Worm (Caenorhabditis elegans): ENCODE data around the gene ceh-31.
"Not testable (repeated sequence)": the region's sequence is repeated elsewhere in the genome, so short reads cannot be mapped to it uniquely, and the experiment has no call there.

Gene ceh-31

DNA sequence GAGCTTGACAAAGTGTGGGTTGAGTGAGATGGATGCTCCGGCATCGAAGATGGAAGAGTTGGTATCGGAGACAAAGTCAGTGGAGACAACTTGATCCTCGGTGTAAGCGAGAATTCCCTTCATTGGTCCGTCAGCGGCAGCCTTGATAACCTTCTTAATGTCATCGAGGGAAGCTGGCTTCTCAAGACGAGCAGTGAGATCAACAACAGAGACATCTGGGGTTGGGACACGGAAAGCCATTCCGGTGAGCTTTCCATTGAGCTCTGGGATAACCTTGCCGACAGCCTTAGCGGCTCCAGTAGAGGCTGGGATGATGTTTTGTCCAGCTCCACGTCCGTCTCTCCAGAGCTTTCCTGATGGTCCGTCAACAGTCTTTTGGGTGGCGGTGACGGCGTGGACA is 42.1 kb upstream of the ceh-31 start:
- peak; percentile 32; the same call in 1 of the 2 replicates for TF ChIP-seq lim-7 (GFP tag; IDR thresholded peaks at IDR 0.05)
- TF ChIP-seq dmd-8 (GFP tag; IDR thresholded peaks at IDR 0.05), result peak; percentile 56; the same call in 1 of the 2 replicates
- TF ChIP-seq set-16 (GFP tag; IDR thresholded peaks at IDR 0.05), result peak; percentile 59
- 0 out of 2 replicates have a peak, but pooled peaks have one; percentile 33 for TF ChIP-seq php-3 (GFP tag; IDR thresholded peaks at IDR 0.05)
- TF ChIP-seq D1046.2 (GFP tag; IDR thresholded peaks at IDR 0.05), result 0 out of 2 replicates have a peak, but pooled peaks have one; percentile 45
- TF ChIP-seq mxl-2 (GFP tag; conservative IDR thresholded peaks at IDR 0.05), result 0 out of 2 replicates have a peak, but pooled peaks have one; percentile 13
- peak in 1 of 2 experiments; percentile 36 for TF ChIP-seq unc-62 (GFP tag; optimal IDR thresholded peaks at IDR 0.05 in 1 of 2)
- not testable (repeated sequence) for TF ChIP-seq unc-62 (tag; optimal IDR thresholded peaks at IDR 0.05)
- TF ChIP-seq zfp-3 (GFP tag; conservative IDR thresholded peaks at IDR 0.05), result 0 out of 2 replicates have a peak, but pooled peaks have one; percentile 14
- 0 out of 2 replicates have a peak, but pooled peaks have one; percentile 59 for TF ChIP-seq egl-43 (GFP tag; IDR thresholded peaks at IDR 0.05)

DNA sequence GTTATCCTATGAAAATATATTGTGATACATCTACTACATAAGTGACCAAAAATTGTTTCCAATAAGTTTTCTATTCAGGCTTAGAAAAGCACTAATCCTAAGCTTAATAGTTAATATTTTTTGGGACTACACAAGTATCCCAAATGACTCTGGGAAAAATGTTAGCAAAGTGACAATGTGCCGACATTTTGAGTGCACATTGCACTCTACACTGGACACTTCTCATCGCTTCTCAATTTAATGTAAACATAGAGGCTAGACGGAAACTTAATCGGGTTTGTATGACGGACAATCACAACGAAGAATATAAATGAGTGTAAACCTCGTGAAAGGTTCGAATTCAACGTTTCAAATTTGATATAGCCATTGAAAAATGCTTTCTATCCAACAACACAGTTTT is 41.5 kb upstream of the ceh-31 start:
- TF ChIP-seq mes-2 (tag; optimal IDR thresholded peaks at IDR 0.05; ENCODE audit: poor library complexity, severe bottlenecking), result peak; percentile 71
- peak; percentile 41 for TF ChIP-seq fos-1 (tag; optimal IDR thresholded peaks at IDR 0.05)
- TF ChIP-seq mep-1 (tag; optimal IDR thresholded peaks at IDR 0.05), result peak; percentile 82
- peak in 1 of 2 experiments; percentile 26 for TF ChIP-seq hif-1 (tag; optimal IDR thresholded peaks at IDR 0.05)
- peak in 1 of 2 experiments; percentile 83 for TF ChIP-seq daf-16 (GFP tag; optimal IDR thresholded peaks at IDR 0.05)
- peak; percentile 69 for TF ChIP-seq daf-16 (tag; optimal IDR thresholded peaks at IDR 0.05)
- no peak for TF ChIP-seq mxl-2 (GFP tag; conservative IDR thresholded peaks at IDR 0.05)
- TF ChIP-seq zfp-3 (GFP tag; conservative IDR thresholded peaks at IDR 0.05), result 0 out of 2 replicates have a peak, but pooled peaks have one; percentile 75
- TF ChIP-seq hlh-30 (tag; optimal IDR thresholded peaks at IDR 0.05; ENCODE audit: insufficient read depth), result peak; percentile 2
- peak; percentile 40 for TF ChIP-seq nhr-102 (tag; optimal IDR thresholded peaks at IDR 0.05)
- TF ChIP-seq F26F4.8 (GFP tag; conservative IDR thresholded peaks at IDR 0.05), result no peak
- no peak for TF ChIP-seq lin-15B (tag; optimal IDR thresholded peaks at IDR 0.05)
- peak; percentile 60 for TF ChIP-seq duxl-1 (tag; optimal IDR thresholded peaks at IDR 0.05; ENCODE audit: poor library complexity)
- 0 out of 2 replicates have a peak, but pooled peaks have one; percentile 12 for TF ChIP-seq ceh-20 (GFP tag; IDR thresholded peaks at IDR 0.05)
- no peak for TF ChIP-seq spr-1 (tag; optimal IDR thresholded peaks at IDR 0.05)
- peak; percentile 77 for TF ChIP-seq nhr-6 (tag; optimal IDR thresholded peaks at IDR 0.05)
- TF ChIP-seq lin-38 (GFP tag; IDR thresholded peaks at IDR 0.05), result peak; percentile 28; the same call in 1 of the 2 replicates
- peak in 1 of 2 experiments; percentile 66 for TF ChIP-seq lsy-2 (tag; optimal IDR thresholded peaks at IDR 0.05)
- no peak for TF ChIP-seq lin-39 (tag; optimal IDR thresholded peaks at IDR 0.05)
- TF ChIP-seq ceh-32 (tag; optimal IDR thresholded peaks at IDR 0.05; ENCODE audit: poor library complexity), result no peak
- no peak for TF ChIP-seq egl-43 (GFP tag; IDR thresholded peaks at IDR 0.05)
- TF ChIP-seq T26A8.4 (GFP tag; IDR thresholded peaks at IDR 0.05), result peak; percentile 26
- TF ChIP-seq lin-13 (GFP tag; optimal IDR thresholded peaks at IDR 0.05), result peak; percentile 43
- peak; percentile 4 for TF ChIP-seq mxl-3 (GFP tag; optimal IDR thresholded peaks at IDR 0.05)
- no peak for TF ChIP-seq egl-27 (tag; optimal IDR thresholded peaks at IDR 0.05)
- TF ChIP-seq zag-1 (tag; optimal IDR thresholded peaks at IDR 0.05), result no peak
- peak; percentile 50 for TF ChIP-seq dmd-6 (GFP tag; IDR thresholded peaks at IDR 0.05)
- peak; percentile 45 for TF ChIP-seq ztf-7 (tag; optimal IDR thresholded peaks at IDR 0.05)
- TF ChIP-seq mdt-29 (GFP tag; IDR thresholded peaks at IDR 0.05), result no peak
- TF ChIP-seq ztf-11 (tag; optimal IDR thresholded peaks at IDR 0.05), result no peak
- TF ChIP-seq tra-1 (GFP tag; IDR thresholded peaks at IDR 0.05), result 0 out of 2 replicates have a peak, but pooled peaks have one; percentile 18
- TF ChIP-seq nhr-48 (tag; optimal IDR thresholded peaks at IDR 0.05), result peak; percentile 75
- TF ChIP-seq ama-1 (optimal IDR thresholded peaks at IDR 0.05), result peak; percentile 79
- no peak for TF ChIP-seq ctbp-1 (GFP tag; IDR thresholded peaks at IDR 0.05)
- TF ChIP-seq nhr-11 (tag; optimal IDR thresholded peaks at IDR 0.05), result peak; percentile 78
- TF ChIP-seq D1046.2 (GFP tag; IDR thresholded peaks at IDR 0.05), result 0 out of 2 replicates have a peak, but pooled peaks have one; percentile 63
- TF ChIP-seq dve-1 (tag; optimal IDR thresholded peaks at IDR 0.05; ENCODE audit: insufficient read depth), result peak; percentile 59
- TF ChIP-seq aha-1 (tag), result peak; percentile 99
- no peak for TF ChIP-seq pqm-1 (tag; optimal IDR thresholded peaks at IDR 0.05)
- 0 out of 2 replicates have a peak, but pooled peaks have one; percentile 44 for TF ChIP-seq lin-1 (GFP tag; IDR thresholded peaks at IDR 0.05)
